Worm (Caenorhabditis elegans) whole organism, early embryonic: ENCODE results near the gene ocam-1.
"Not testable (repeated sequence)": the region's sequence is repeated elsewhere in the genome, so short reads cannot be mapped to it uniquely, and the experiment has no call there.

Experiments used
- B0310.2 ChIP-seq: sonication (generic microtip); optimal IDR thresholded peaks from 2 replicates; lab custom pipeline; 2016; ENCODE audit warnings: mild to moderate bottlenecking, missing genetic modification characterization, missing compliant biosample characterization
- F13C5.2 ChIP-seq: sonication (generic microtip); optimal IDR thresholded peaks from 2 replicates; lab custom pipeline; 2017; ENCODE audit warnings: mild to moderate bottlenecking, missing genetic modification characterization, inconsistent platforms, missing compliant biosample characterization
- aly-1 ChIP-seq: sonication (generic microtip); optimal IDR thresholded peaks from 2 replicates; lab custom pipeline; 2016; ENCODE audit warnings: missing genetic modification characterization, missing compliant biosample characterization
- ama-1 ChIP-seq: fragments of 150-350 bp; optimal IDR thresholded peaks from 2 replicates; lab custom pipeline; 2014
- ceh-13 ChIP-seq: fragments of 200-800 bp; sonication (Bioruptor generic); optimal IDR thresholded peaks from 2 replicates; lab custom pipeline; 2018; ENCODE audit warnings: mild to moderate bottlenecking, missing genetic modification characterization, missing compliant biosample characterization
- ceh-36 ChIP-seq: sonication (generic microtip); optimal IDR thresholded peaks from 2 replicates; lab custom pipeline; 2016; ENCODE audit warnings: missing genetic modification characterization, inconsistent platforms, missing compliant biosample characterization
- ets-7 ChIP-seq: sonication (generic microtip); optimal IDR thresholded peaks from 2 replicates; lab custom pipeline; 2016; ENCODE audit warnings: missing genotype, missing genetic modification characterization, missing compliant biosample characterization
- flt-1 ChIP-seq: fragments of 200-800 bp; sonication (Bioruptor generic); IDR thresholded peaks from 2 replicates; pipeline ENCODE4 v1.3.6; 2022; ENCODE audit warnings: missing genetic modification characterization, missing compliant biosample characterization
- hmbx-1 ChIP-seq: sonication (generic microtip); optimal IDR thresholded peaks from 2 replicates; lab custom pipeline; 2016; ENCODE audit warnings: mild to moderate bottlenecking, missing genetic modification characterization, missing compliant biosample characterization
- hmg-4 ChIP-seq: fragments of 200-800 bp; sonication (Bioruptor generic); optimal IDR thresholded peaks from 2 replicates; lab custom pipeline; 2018; ENCODE audit warnings: mild to moderate bottlenecking, missing genetic modification characterization, missing compliant biosample characterization
- hnd-1 ChIP-seq: sonication (generic microtip); optimal IDR thresholded peaks from 2 replicates; lab custom pipeline; 2016; ENCODE audit warnings: missing genetic modification characterization, missing compliant biosample characterization
- pes-1 ChIP-seq: fragments of 200-800 bp; sonication (Bioruptor generic); IDR thresholded peaks from 2 replicates; pipeline ENCODE4 v1.3.6; 2022; ENCODE audit warnings: missing genetic modification reagents, missing genetic modification characterization, missing compliant biosample characterization
- scrt-1 ChIP-seq: fragments of 200-800 bp; sonication (Bioruptor generic); IDR thresholded peaks from 2 replicates; pipeline ENCODE4 v1.3.6; 2022; ENCODE audit warnings: missing genetic modification characterization, missing compliant biosample characterization
- sea-1 ChIP-seq: fragments of 200-800 bp; sonication (Bioruptor generic); conservative IDR thresholded peaks from 2 replicates; pipeline ENCODE4 v1.3.6; 2022; ENCODE audit warnings: missing genetic modification characterization, missing compliant biosample characterization
- tbx-11 ChIP-seq: fragments of 200-800 bp; sonication (Bioruptor generic); IDR thresholded peaks from 2 replicates; pipeline ENCODE4 v1.3.6; 2022; ENCODE audit warnings: missing genetic modification characterization, missing compliant biosample characterization
- tbx-37 ChIP-seq: fragments of 200-800 bp; sonication (Bioruptor generic); conservative IDR thresholded peaks from 2 replicates; pipeline ENCODE4 v1.3.6; 2022; ENCODE audit warnings: missing genetic modification reagents, missing genetic modification characterization, missing compliant biosample characterization
- tra-4 ChIP-seq: sonication (generic microtip); optimal IDR thresholded peaks from 2 replicates; lab custom pipeline; 2017; ENCODE audit warnings: missing genetic modification characterization, missing compliant biosample characterization

The ocam-1 gene

DNA sequence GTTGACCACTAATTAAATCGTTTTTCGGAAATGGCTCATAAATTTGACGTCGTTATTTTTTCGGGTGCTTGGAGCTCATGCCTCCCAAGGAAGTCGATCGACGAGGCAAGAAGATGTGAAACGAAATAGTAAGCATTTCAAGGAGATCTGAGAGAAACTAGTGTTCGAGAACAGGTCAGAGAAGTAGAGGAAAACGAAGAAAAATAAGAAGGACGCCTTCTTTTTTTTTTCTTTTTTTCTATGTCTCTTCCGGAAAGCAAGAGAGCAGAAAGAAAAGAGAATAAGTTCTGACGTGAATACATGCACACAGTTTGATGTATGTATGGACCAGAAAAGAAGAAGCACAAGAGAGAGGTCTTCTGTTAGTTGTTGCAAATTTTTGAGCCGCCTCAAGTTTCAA lies 23.9 kb downstream of the ocam-1 start:
- no peak for TF ChIP-seq aly-1 (tag; lab: Kevin White, UChicago)
- no peak for TF ChIP-seq tra-4
- TF ChIP-seq ama-1 (lab: Kevin White, UChicago), result no peak
- no peak for TF ChIP-seq sea-1 (GFP tag; lab: Robert Waterston, UW)
- no peak for TF ChIP-seq tbx-11 (GFP tag; lab: Robert Waterston, UW)
- no peak for TF ChIP-seq hmg-4
- no peak for TF ChIP-seq hnd-1 (tag; lab: Kevin White, UChicago)
- TF ChIP-seq ceh-13, result no peak
- no peak for TF ChIP-seq hmbx-1
- no peak for TF ChIP-seq ets-7 (tag; lab: Kevin White, UChicago)
- TF ChIP-seq scrt-1, result no peak
- no peak for TF ChIP-seq pes-1

DNA sequence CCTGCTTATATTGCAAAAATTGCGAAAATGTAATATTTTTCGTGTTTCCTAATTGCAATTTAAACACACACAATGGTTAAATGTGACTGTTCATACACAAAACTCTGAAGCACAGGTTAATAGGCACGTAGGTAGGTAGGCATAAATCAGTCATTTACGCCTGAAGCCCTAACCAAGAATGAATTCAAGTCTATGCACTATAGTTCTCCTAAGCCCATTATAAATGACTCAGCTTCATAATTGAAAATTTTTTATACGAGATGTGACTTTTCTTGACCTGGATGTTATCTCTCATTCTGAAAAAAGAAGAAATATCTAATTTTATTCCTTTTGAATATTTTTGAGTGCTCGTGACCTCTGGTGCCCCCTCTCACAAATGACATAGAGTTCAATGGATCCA lies 25.7 kb downstream of the ocam-1 start:
- TF ChIP-seq flt-1 (GFP tag; lab: Robert Waterston, UW) (no peak), ceh-13 (no peak), ama-1 (lab: Kevin White, UChicago) (no peak), aly-1 (tag; lab: Kevin White, UChicago) (no peak), sea-1 (GFP tag; lab: Robert Waterston, UW) (no peak), hmbx-1 (no peak), tbx-11 (GFP tag; lab: Robert Waterston, UW) (no peak), F13C5.2 (tag; lab: Kevin White, UChicago) (no peak), ceh-36 (tag; lab: Kevin White, UChicago) (no peak), tbx-37 (GFP tag; lab: Robert Waterston, UW) (no peak), B0310.2 (no peak), scrt-1 (no peak), tra-4 (no peak), hmg-4 (no peak), hnd-1 (tag; lab: Kevin White, UChicago) (no peak), ets-7 (tag; lab: Kevin White, UChicago) (no peak), pes-1 (no peak)

DNA sequence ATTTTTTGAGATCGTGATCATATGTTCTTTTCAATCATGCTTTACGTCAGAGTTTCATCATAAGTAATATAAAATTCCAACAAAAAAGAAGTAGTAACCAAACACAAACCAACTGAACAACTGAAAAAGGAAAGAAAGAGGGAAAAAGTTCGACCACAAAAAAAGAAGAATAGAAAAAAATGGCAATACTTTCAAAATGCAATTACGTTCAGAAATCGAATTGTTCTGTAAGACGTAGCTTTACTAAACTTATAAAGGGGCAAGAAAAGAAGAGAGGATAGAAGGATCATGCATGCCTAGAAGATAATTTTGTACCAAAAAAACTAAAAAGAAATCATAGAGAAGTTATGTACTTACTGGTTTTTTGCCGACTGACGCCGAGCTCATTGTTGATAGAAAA lies 26.8 kb downstream of the ocam-1 start:
- no peak for TF ChIP-seq F13C5.2 (tag; lab: Kevin White, UChicago)
- TF ChIP-seq scrt-1, result no peak
- no peak for TF ChIP-seq B0310.2
- TF ChIP-seq hnd-1 (tag; lab: Kevin White, UChicago), result no peak
- no peak for TF ChIP-seq tbx-37 (GFP tag; lab: Robert Waterston, UW)
- no peak for TF ChIP-seq aly-1 (tag; lab: Kevin White, UChicago)
- no peak for TF ChIP-seq ets-7 (tag; lab: Kevin White, UChicago)
- TF ChIP-seq hmg-4, result no peak
- no peak for TF ChIP-seq ama-1 (lab: Kevin White, UChicago)
- TF ChIP-seq hmbx-1, result no peak

DNA sequence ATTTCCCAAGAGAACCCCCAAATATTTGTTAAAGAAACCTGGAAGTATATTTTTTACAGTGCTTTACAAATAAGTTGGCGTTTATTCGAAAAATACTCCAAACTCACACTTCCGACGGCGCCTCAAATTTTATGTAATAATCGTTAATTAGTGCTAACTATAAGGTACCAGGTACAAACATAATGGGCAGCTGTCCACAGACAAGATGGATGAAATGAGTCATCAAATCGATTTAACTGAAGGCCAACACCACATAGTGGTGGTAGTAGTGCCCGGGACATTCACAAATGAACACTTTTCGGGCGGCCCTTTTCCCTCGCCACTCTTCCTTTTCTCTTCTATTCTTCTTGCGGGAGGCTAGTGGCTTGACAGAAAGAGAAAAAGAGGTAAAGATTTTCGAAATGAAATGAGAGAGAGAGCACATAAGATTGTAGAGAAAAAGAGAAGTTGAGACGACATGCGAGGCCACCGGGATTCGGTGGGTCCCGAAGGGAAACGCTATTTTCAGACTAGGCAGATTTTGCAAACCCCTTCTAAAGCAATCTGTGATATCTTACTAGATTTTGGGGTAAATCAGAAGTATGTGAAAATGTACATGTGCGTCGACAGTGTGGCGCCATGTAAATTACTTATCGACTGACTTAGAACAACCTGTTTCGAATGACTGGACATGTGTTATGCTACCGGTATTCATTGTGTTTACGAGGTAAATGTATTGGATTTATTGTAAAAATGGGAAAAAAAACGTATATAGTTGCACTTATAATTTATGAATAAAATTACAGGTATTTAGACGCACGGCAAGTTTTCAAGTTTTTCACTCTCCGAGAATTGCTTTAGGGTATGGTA lies 28.1 kb downstream of the ocam-1 start:
- TF ChIP-seq hmg-4 (peak; percentile 69), sea-1 (GFP tag; lab: Robert Waterston, UW) (no peak), scrt-1 (no peak), pes-1 (no peak), F13C5.2 (tag; lab: Kevin White, UChicago) (peak; percentile 34), ets-7 (tag; lab: Kevin White, UChicago) (no peak)

DNA sequence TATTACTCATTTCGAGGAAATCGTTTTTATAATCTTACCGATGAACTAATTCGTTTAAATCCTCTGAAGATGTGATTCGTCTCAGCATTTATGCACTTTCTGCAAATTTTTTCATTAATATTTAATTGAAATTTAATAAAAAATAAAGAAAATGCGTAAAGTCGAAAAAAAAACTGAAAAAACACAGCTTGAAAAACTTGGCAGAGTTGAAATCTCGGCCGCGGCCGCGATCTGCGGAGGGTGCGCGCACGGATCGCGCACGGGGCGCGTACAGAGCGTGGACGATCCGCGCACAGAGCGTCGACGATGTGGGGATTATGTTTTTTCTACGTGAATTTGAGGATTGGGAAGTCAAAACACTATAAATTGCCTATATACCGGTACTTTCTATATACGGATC lies 29.8 kb downstream of the ocam-1 start, which contains the start of gene AH10.4:
TSS of gene AH10.4 (minus strand) at position 101 of the 400 bp plus-strand sequence.
- not testable (repeated sequence) for TF ChIP-seq ama-1 (lab: Kevin White, UChicago); tbx-37 (GFP tag; lab: Robert Waterston, UW); hmg-4

DNA sequence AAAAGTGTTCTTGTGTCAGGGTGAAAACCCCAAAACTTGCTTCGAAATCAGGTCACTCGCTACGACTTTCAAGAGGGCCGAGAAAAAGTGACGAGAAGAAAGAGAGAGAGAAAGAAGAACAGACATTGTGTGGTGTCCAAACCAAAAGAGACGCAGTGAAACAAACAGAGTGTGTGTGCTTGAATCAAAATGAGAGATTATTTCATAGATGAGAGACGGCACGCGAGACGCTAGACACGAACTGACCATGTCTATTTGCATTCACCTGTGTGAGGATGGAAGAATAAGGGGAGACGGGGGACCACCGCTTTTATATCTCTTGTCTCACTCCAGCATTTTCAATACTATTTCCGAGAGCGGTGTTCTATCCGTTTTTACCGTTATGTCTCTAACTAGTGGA lies 31.4 kb downstream of the ocam-1 start:
- TF ChIP-seq ceh-36 (tag; lab: Kevin White, UChicago), result peak; percentile 42
- no peak for TF ChIP-seq tra-4
- peak; percentile 26 for TF ChIP-seq hmg-4

DNA sequence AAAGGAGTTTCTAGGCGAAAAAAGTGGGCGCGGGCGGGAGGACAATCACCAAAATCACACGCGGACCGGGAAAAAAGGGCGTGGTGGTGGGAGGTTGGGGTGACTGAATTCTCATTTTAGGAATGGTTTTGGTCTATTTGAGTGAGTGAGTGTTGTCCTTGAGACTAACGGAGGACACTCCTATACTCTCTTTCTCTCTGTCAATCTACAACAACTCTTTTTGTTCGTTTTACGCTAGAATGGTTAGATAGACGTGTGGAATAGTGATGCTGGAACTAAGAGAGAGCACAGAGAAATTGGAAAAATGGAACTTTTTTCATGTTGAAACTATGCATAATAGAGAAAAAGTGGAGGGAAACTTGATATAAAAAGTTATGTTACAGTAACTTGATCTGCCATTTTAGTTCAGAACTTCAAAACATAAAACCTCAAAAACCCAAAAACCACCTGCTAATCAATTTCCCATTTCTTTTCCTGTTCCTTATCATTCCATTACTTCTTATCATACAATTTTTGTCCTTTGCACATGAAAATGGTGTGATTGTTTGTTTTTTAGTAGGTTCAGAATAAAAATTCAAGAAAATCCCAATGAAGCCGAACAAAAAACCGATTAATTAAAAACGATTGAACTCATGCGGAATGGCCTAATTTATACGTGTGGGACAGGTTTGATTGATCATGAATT lies 32.6 kb downstream of the ocam-1 start:
- TF ChIP-seq tra-4 (no peak), tbx-37 (GFP tag; lab: Robert Waterston, UW) (no peak), hmg-4 (no peak), flt-1 (GFP tag; lab: Robert Waterston, UW) (no peak), F13C5.2 (tag; lab: Kevin White, UChicago) (no peak), B0310.2 (no peak), scrt-1 (no peak), tbx-11 (GFP tag; lab: Robert Waterston, UW) (no peak), ets-7 (tag; lab: Kevin White, UChicago) (no peak), sea-1 (GFP tag; lab: Robert Waterston, UW) (no peak), aly-1 (tag; lab: Kevin White, UChicago) (no peak), ceh-13 (no peak), hnd-1 (tag; lab: Kevin White, UChicago) (no peak), pes-1 (no peak), ceh-36 (tag; lab: Kevin White, UChicago) (no peak), ama-1 (lab: Kevin White, UChicago) (no peak), hmbx-1 (no peak)
